Fruit fly (Drosophila melanogaster): Measurements from ENCODE around the gene CG34301.

The CG34301 gene

DNA sequence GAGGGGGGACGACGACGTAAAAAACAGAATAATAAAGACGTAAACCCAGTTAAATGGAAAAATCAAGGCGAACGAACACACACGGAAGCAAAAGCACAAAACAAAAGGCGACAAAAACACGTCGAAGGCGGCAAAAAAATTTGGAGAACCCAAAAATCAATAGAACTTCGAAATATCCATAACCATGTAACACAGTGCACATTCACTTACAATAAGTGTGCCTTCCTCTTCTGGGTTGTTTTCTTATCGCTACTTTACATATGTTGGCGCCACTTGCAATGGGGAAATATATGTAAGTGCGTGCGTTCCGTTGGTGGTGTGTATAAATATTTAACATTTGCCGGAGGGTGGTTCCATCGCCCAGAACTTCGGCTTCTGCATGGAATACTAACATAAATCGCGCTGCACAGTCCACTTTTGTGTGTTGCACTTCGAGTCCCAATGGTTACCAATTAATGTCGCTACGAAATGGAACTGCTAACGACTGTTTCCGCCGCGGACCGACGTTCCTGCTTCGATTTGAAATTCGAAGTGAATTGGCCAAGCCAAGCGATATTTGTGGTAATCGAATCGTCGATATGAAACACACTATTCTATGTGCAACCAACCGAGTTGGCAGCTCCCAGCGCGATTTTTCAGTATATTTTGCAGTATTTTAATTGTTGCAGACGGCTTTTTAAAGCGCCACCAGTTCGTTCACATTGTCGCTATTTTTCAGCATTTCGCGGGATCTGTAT, 25.9 kb upstream of the CG34301 start, which contains the start of the genes CG9801 and Nasp:
Gene CG9801, minus strand, starts transcription at position 542 of the 737 bp plus-strand sequence.
Gene Nasp, plus strand, starts transcription at position 665 of the 737 bp plus-strand sequence.
- TF ChIP-seq ttk (optimal IDR thresholded peaks at IDR 0.05) (no peak), h (optimal IDR thresholded peaks at IDR 0.05) (no peak), insv (optimal IDR thresholded peaks at IDR 0.05) (no peak), Sin3A (optimal IDR thresholded peaks at IDR 0.05) (no peak), Myc (optimal IDR thresholded peaks at IDR 0.05) (no peak)

DNA sequence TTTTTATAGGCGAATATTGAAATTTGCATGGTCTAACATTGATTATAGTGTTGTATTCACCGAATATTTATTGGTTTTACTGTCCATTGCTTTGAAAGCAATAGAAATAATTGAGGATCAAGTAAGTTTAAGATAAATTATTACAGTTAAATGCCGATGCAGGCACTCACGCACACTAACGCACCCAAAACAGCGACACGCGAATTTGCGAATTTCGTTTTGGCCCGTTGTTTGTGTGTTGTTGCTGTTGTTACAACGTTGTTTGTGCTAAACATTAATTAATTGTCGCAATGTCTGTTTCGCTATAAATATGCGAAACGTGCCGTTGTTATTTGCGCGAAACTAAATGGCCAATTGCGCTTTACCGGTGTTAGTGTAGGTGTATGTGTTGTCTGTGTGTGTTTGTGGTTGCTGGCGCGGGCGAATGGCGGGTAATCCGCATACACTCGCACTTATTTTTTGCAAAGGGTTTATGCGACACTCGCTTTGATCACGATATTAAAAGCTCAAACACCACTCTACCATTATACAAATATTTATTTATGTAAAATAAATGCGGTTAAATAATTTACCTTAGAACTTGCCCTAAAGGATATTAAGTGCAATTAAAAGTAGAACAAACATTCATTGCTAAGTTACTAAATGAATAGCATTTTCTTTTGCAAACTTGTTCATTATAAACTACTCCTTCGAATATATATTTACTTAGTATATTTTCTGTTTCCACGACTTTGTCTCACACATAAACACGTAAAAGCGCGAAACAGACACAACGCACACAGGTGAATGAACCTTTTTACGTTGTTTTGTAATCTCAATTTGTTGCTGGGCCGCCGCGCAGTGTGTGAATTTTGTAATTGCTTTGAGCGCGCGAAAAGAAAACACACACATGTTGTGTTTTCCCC, 25.1 kb upstream of the CG34301 start:
- TF ChIP-seq Myc (optimal IDR thresholded peaks at IDR 0.05) (no peak), h (optimal IDR thresholded peaks at IDR 0.05) (no peak), Sin3A (optimal IDR thresholded peaks at IDR 0.05) (no peak), psq (optimal IDR thresholded peaks at IDR 0.05) (no peak), insv (optimal IDR thresholded peaks at IDR 0.05) (no peak), ttk (optimal IDR thresholded peaks at IDR 0.05) (no peak)

- TF ChIP-seq Myc (optimal IDR thresholded peaks at IDR 0.05) (no peak), psq (optimal IDR thresholded peaks at IDR 0.05) (no peak), insv (optimal IDR thresholded peaks at IDR 0.05) (no peak), h (optimal IDR thresholded peaks at IDR 0.05) (no peak), Sin3A (optimal IDR thresholded peaks at IDR 0.05) (no peak), ttk (optimal IDR thresholded peaks at IDR 0.05) (no peak)
Measured at dm6 chr3R:8748776-8749126, 24.5 kb upstream of the CG34301 start.

- no peak for TF ChIP-seq Sin3A (optimal IDR thresholded peaks at IDR 0.05)
- no peak for TF ChIP-seq h (optimal IDR thresholded peaks at IDR 0.05)
Measured at dm6 chr3R:8767998-8768397, 5.2 kb upstream of the CG34301 start, which contains the start of the genes CG34135 and CG11768. TSS of gene CG34135 (minus strand) at chr3R:8768191. TSS of gene CG11768 (minus strand) at chr3R:8768200.

DNA sequence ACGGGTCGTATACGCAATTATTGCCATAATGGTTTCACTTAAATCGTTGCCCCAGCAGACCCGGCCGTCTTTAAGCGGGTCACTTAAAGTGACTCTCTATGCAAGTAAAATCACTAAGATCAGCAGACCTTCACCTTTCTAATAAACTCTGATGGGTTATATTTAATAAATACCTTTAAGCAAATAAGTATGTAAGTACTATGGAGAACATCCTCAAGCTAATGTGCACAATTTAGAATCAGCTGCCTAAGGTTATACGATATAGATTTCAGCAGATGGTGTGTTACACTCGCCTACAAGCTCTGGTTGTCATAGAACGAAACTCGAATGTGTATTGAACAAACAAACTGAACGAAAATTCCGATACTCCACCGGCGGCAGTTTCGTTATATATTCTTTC, 4.1 kb upstream of the CG34301 start, which contains the start of gene CG8236:
Gene CG8236, plus strand, starts transcription at position 301 of the 400 bp plus-strand sequence.
- TF ChIP-seq ttk (optimal IDR thresholded peaks at IDR 0.05), result no peak
- TF ChIP-seq Sin3A (optimal IDR thresholded peaks at IDR 0.05), result no peak
- no peak for TF ChIP-seq Myc (optimal IDR thresholded peaks at IDR 0.05)
- TF ChIP-seq insv (optimal IDR thresholded peaks at IDR 0.05), result no peak
- no peak for TF ChIP-seq h (optimal IDR thresholded peaks at IDR 0.05)
- no peak for TF ChIP-seq psq (optimal IDR thresholded peaks at IDR 0.05)

DNA sequence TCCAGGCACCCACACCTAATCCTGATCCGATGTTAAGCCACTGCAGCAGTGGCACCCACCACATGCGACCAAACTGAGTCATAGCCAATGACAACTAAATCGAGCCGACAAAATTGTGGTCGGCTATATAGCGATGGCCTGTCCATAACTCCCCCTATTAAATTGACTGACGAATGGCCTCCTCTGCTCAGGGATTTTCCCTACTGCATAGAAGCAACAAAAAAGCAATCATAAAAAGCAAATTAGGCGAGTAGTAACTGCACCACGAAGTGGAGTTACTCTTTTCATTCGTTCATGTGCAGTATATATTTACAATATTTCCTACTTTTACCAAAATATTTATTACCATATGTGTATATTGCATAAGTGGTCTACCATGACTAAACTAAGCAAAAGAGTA, 644 bp upstream of the CG34301 start, which contains the start of gene CG13318:
Gene CG13318, minus strand, starts transcription at position 101 of the 400 bp plus-strand sequence.
- TF ChIP-seq ttk (optimal IDR thresholded peaks at IDR 0.05) (no peak), Sin3A (optimal IDR thresholded peaks at IDR 0.05) (no peak), insv (optimal IDR thresholded peaks at IDR 0.05) (no peak), h (optimal IDR thresholded peaks at IDR 0.05) (no peak), psq (optimal IDR thresholded peaks at IDR 0.05) (no peak)

dm6 chr3R:8779823-8780222, 6.6 kb downstream of the CG34301 start, which contains the start of gene CG33191:
TSS of gene CG33191 (minus strand) at chr3R:8779923.
- TF ChIP-seq Myc (optimal IDR thresholded peaks at IDR 0.05), result no peak
- TF ChIP-seq ttk (optimal IDR thresholded peaks at IDR 0.05), result no peak
- no peak for TF ChIP-seq insv (optimal IDR thresholded peaks at IDR 0.05)

dm6 chr3R:8780689-8781088, 7.5 kb downstream of the CG34301 start, which contains the start of gene CG33189:
TSS of gene CG33189 (minus strand) at chr3R:8780789.
- TF ChIP-seq ttk (optimal IDR thresholded peaks at IDR 0.05) (no peak), Sin3A (optimal IDR thresholded peaks at IDR 0.05) (no peak), Myc (optimal IDR thresholded peaks at IDR 0.05) (no peak), h (optimal IDR thresholded peaks at IDR 0.05) (no peak), psq (optimal IDR thresholded peaks at IDR 0.05) (no peak)

DNA sequence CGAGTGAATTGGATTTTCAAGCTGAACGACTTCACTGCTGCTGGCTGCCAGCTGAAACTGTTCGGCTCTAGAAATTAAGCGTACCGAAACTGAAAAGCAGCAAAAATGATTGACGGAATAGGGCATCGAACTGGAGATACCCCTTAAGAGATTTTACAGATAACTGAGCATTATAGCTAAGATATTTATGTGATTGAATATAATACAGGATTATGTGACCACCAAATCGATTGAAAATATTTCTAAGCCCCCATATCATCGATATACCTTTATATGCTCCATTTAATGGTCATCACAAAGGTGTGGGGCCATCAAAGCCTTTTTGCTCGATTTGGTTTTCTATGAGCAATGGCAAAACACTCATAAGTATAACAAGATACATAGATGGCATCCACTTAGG, 11.6 kb downstream of the CG34301 start:
- no peak for TF ChIP-seq psq (optimal IDR thresholded peaks at IDR 0.05)

dm6 chr3R:8785451-8785850, 12.2 kb downstream of the CG34301 start:
- no peak for TF ChIP-seq Myc (optimal IDR thresholded peaks at IDR 0.05)
- TF ChIP-seq psq (optimal IDR thresholded peaks at IDR 0.05), result no peak
- no peak for TF ChIP-seq ttk (optimal IDR thresholded peaks at IDR 0.05)
- TF ChIP-seq h (optimal IDR thresholded peaks at IDR 0.05), result no peak
- TF ChIP-seq Sin3A (optimal IDR thresholded peaks at IDR 0.05), result no peak
- TF ChIP-seq insv (optimal IDR thresholded peaks at IDR 0.05), result no peak

dm6 chr3R:8787538-8788282, 14.5 kb downstream of the CG34301 start:
- no peak for TF ChIP-seq ttk (optimal IDR thresholded peaks at IDR 0.05)
- no peak for TF ChIP-seq Myc (optimal IDR thresholded peaks at IDR 0.05)
- TF ChIP-seq h (optimal IDR thresholded peaks at IDR 0.05), result no peak
- TF ChIP-seq psq (optimal IDR thresholded peaks at IDR 0.05), result no peak
- TF ChIP-seq Sin3A (optimal IDR thresholded peaks at IDR 0.05), result no peak
- no peak for TF ChIP-seq insv (optimal IDR thresholded peaks at IDR 0.05)

Data from Kc167 (cell line).